Worm (Caenorhabditis elegans) whole organism, young adult: ENCODE results near the gene txt-6.
"Not testable (repeated sequence)": the region's sequence is repeated elsewhere in the genome, so short reads cannot be mapped to it uniquely, and the experiment has no call there.

Source experiments
- D2030.7 ChIP-seq: fragments of 200-800 bp; sonication (Bioruptor generic); IDR thresholded peaks from 2 replicates; pipeline ENCODE4 v1.3.6; 2022; ENCODE audit warnings: missing genetic modification reagents, missing genetic modification characterization, missing compliant biosample characterization
- F55B11.4 ChIP-seq: sonication (generic microtip); optimal IDR thresholded peaks from 2 replicates; lab custom pipeline; 2016; ENCODE audit warnings: missing compliant biosample characterization, missing genetic modification characterization, borderline replicate concordance; ENCODE audit not compliant: insufficient read depth
- K12H6.12 ChIP-seq: fragments of 200-800 bp; sonication (Bioruptor generic); optimal IDR thresholded peaks from 2 replicates; lab custom pipeline; 2018; ENCODE audit warnings: mild to moderate bottlenecking, missing genetic modification characterization, missing compliant biosample characterization
- athp-1 ChIP-seq: sonication (generic microtip); optimal IDR thresholded peaks from 2 replicates; lab custom pipeline; 2017; ENCODE audit warnings: mild to moderate bottlenecking, missing genetic modification characterization, missing compliant biosample characterization
- ceh-58 ChIP-seq: fragments of 200-800 bp; sonication (Bioruptor generic); IDR thresholded peaks from 2 replicates; pipeline ENCODE4 v1.3.6; 2022; ENCODE audit warnings: missing genetic modification characterization, missing compliant biosample characterization
- ceh-91 ChIP-seq: fragments of 200-800 bp; sonication (Bioruptor generic); IDR thresholded peaks from 2 replicates; pipeline ENCODE4 v1.3.6; 2022; ENCODE audit warnings: missing genetic modification reagents, missing genetic modification characterization, missing compliant biosample characterization
- efl-1 ChIP-seq: fragments of 150-350 bp; optimal IDR thresholded peaks from 2 replicates; lab custom pipeline; 2014; ENCODE audit warnings: missing biosample characterization, missing genetic modification reagents, missing genetic modification characterization
- egl-44 ChIP-seq: fragments of 200-800 bp; sonication (Bioruptor generic); IDR thresholded peaks from 2 replicates; pipeline ENCODE4 v1.3.6; 2022; ENCODE audit warnings: missing genetic modification reagents, missing genetic modification characterization, missing compliant biosample characterization
- hlh-12 ChIP-seq: sonication (generic microtip); optimal IDR thresholded peaks from 2 replicates; lab custom pipeline; 2016; ENCODE audit warnings: missing genetic modification characterization, missing compliant biosample characterization
- lag-1 ChIP-seq: fragments of 200-800 bp; sonication (Bioruptor generic); IDR thresholded peaks from 2 replicates; pipeline ENCODE4 v1.3.6; 2022; ENCODE audit warnings: missing genetic modification reagents, missing genetic modification characterization, missing compliant biosample characterization
- let-526 ChIP-seq: fragments of 200-800 bp; sonication (Bioruptor generic); IDR thresholded peaks from 2 replicates; pipeline ENCODE4 v1.3.6; 2022; ENCODE audit warnings: missing genetic modification reagents, missing genetic modification characterization, missing compliant biosample characterization
- lin-35 ChIP-seq, 3 experiments: fragments of 150-350 bp in 2 of 3; sonication (generic microtip) in 1 of 3; optimal IDR thresholded peaks; 2 replicates each; lab custom pipeline; 2014 to 2018; ENCODE audit warnings: missing biosample characterization in 3 of 3, missing genetic modification characterization in 3 of 3, missing genetic modification reagents in 3 of 3
- lir-1 ChIP-seq: fragments of 200-800 bp; sonication (Bioruptor generic); conservative IDR thresholded peaks from 2 replicates; pipeline ENCODE4 v1.3.6; 2022; ENCODE audit warnings: missing genetic modification reagents, missing genetic modification characterization, missing compliant biosample characterization
- madf-3 ChIP-seq: fragments of 200-800 bp; sonication (Bioruptor generic); IDR thresholded peaks from 2 replicates; pipeline ENCODE4 v1.3.6; 2022; ENCODE audit warnings: missing genetic modification reagents, missing genetic modification characterization, missing compliant biosample characterization
- mxl-1 ChIP-seq: sonication (generic microtip); optimal IDR thresholded peaks from 2 replicates; lab custom pipeline; 2016; ENCODE audit warnings: missing genetic modification characterization, missing compliant biosample characterization
- nhr-120 ChIP-seq: fragments of 200-800 bp; sonication (Bioruptor generic); IDR thresholded peaks from 2 replicates; pipeline ENCODE4 v1.3.6; 2022; ENCODE audit warnings: missing genetic modification characterization, missing compliant biosample characterization
- tlf-1 ChIP-seq: fragments of 200-800 bp; sonication (Bioruptor generic); optimal IDR thresholded peaks from 2 replicates; lab custom pipeline; 2018; ENCODE audit warnings: mild to moderate bottlenecking, missing genetic modification characterization, missing compliant biosample characterization
- zfh-2 ChIP-seq: fragments of 200-800 bp; sonication (Bioruptor generic); conservative IDR thresholded peaks from 2 replicates; pipeline ENCODE4 v1.3.6; 2022; ENCODE audit warnings: missing genetic modification reagents, missing genetic modification characterization, missing compliant biosample characterization
- ztf-28 ChIP-seq: fragments of 200-800 bp; sonication (Bioruptor generic); IDR thresholded peaks from 2 replicates; pipeline ENCODE4 v1.3.6; 2022; ENCODE audit warnings: missing genetic modification reagents, missing genetic modification characterization, missing compliant biosample characterization

Gene txt-6

ce11 chrV:4569999-4570627 is 36.6 kb downstream of the txt-6 start, which contains the start of gene sut-2:
Gene sut-2, minus strand, starts transcription at chrV:4570049.
- TF ChIP-seq ceh-58 (GFP tag; lab: Robert Waterston, UW): no peak
- TF ChIP-seq K12H6.12 (tag; lab: Kevin White, UChicago): no peak
- TF ChIP-seq F55B11.4 (tag; lab: Kevin White, UChicago): no peak

- peak; percentile 58 for TF ChIP-seq zfh-2 (GFP tag; lab: Robert Waterston, UW)
- TF ChIP-seq ztf-28 (GFP tag; lab: Robert Waterston, UW): no peak
- TF ChIP-seq nhr-120 (GFP tag; lab: Robert Waterston, UW): no peak
- no peak for TF ChIP-seq egl-44 (GFP tag; lab: Robert Waterston, UW)
These were observed 44.2 kb downstream of the txt-6 start for ce11 chrV:4562493-4562892.

DNA sequence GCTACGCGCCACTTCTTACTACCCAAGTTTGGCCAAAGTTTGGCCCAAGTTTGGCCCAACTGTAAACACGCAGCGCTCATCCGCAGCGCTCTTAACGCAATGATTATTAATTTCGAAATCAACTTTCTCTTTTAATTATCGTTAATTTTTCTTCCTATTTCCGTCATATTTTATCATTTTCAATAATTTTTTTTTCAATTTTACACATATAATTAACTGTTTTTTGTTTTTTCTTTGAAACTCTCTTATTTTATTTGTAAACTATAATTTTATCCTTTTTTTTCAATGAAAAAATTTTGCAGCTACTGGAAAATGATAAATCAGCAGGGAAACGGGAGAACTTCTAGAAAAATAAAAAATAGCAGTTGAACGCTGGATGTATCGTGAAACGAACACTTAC is 46.3 kb downstream of the txt-6 start, which contains the start of gene Y61A9LA.4:
Gene Y61A9LA.4, plus strand, starts transcription at position 301 of the 400 bp plus-strand sequence.
- TF ChIP-seq mxl-1 (tag; lab: Kevin White, UChicago); D2030.7 (GFP tag; lab: Robert Waterston, UW); ceh-91 (GFP tag; lab: Robert Waterston, UW): not testable (repeated sequence)

- TF ChIP-seq lir-1 (GFP tag; lab: Robert Waterston, UW) (no peak), let-526 (GFP tag; lab: Robert Waterston, UW) (no peak), zfh-2 (GFP tag; lab: Robert Waterston, UW) (no peak), madf-3 (GFP tag; lab: Robert Waterston, UW) (no peak), lag-1 (no peak), hlh-12 (no peak), lin-35 (GFP tag; optimal IDR thresholded peaks at IDR 0.05; lab: Kevin White, UChicago) (no peak), tlf-1 (GFP tag; lab: Kevin White, UChicago) (no peak), efl-1 (GFP tag; lab: Kevin White, UChicago) (no peak), athp-1 (tag; lab: Kevin White, UChicago) (no peak)
These were observed 47.0 kb downstream of the txt-6 start, which contains the start of gene Y61A9LA.7 for ce11 chrV:4559701-4560100. Gene Y61A9LA.7, minus strand, starts transcription at chrV:4559801.
